Worm (Caenorhabditis elegans) whole organism, L3 larva: Measurements from ENCODE around the gene R10E4.1.

Experiments used
- R02D3.7 ChIP-seq: fragments of 150-350 bp; optimal IDR thresholded peaks from 2 replicates; lab custom pipeline; 2014; ENCODE audit warnings: missing biosample characterization, missing genetic modification characterization
- ZK546.5 ChIP-seq: sonication (generic microtip); optimal IDR thresholded peaks from 2 replicates; lab custom pipeline; 2017; ENCODE audit warnings: missing biosample characterization, missing genetic modification characterization
- aly-2 ChIP-seq: fragments of 150-350 bp; optimal IDR thresholded peaks from 2 replicates; lab custom pipeline; 2014; ENCODE audit warnings: missing biosample characterization, missing genetic modification characterization
- ama-1 ChIP-seq: fragments of 150-350 bp; optimal IDR thresholded peaks from 2 replicates; lab custom pipeline; 2018
- ceh-16 ChIP-seq: sonication (generic microtip); optimal IDR thresholded peaks from 2 replicates; lab custom pipeline; 2017; ENCODE audit warnings: missing biosample characterization, missing genetic modification characterization
- ceh-28 ChIP-seq: fragments of 150-350 bp; optimal IDR thresholded peaks from 2 replicates; lab custom pipeline; 2014; ENCODE audit warnings: missing biosample characterization, missing genetic modification reagents, missing genetic modification characterization
- ceh-82 ChIP-seq: fragments of 150-350 bp; optimal IDR thresholded peaks from 2 replicates; lab custom pipeline; 2014; ENCODE audit warnings: missing biosample characterization, missing genetic modification characterization
- ceh-9 ChIP-seq: sonication (generic microtip); optimal IDR thresholded peaks from 2 replicates; lab custom pipeline; 2018; ENCODE audit warnings: missing biosample characterization, missing genetic modification characterization
- daf-12 ChIP-seq: fragments of 150-350 bp; optimal IDR thresholded peaks from 2 replicates; lab custom pipeline; 2014; ENCODE audit warnings: missing biosample characterization, missing genetic modification reagents, missing genetic modification characterization
- egl-27 ChIP-seq: sonication (generic microtip); optimal IDR thresholded peaks from 4 replicates; lab custom pipeline; 2017; ENCODE audit warnings: missing biosample characterization, missing genetic modification reagents, missing genetic modification characterization
- egl-5 ChIP-seq: fragments of 150-350 bp; optimal IDR thresholded peaks from 2 replicates; lab custom pipeline; 2017; ENCODE audit warnings: missing biosample characterization, missing genetic modification reagents, missing genetic modification characterization, inconsistent platforms
- elt-1 ChIP-seq: fragments of 150-350 bp; optimal IDR thresholded peaks from 2 replicates; lab custom pipeline; 2014; ENCODE audit warnings: missing biosample characterization, missing genetic modification characterization
- elt-2 ChIP-seq: sonication (generic microtip); optimal IDR thresholded peaks from 2 replicates; lab custom pipeline; 2016; ENCODE audit warnings: missing genetic modification reagents, mild to moderate bottlenecking, missing genetic modification characterization, missing compliant biosample characterization
- elt-3 ChIP-seq, 3 experiments: fragments of 150-350 bp in 1 of 3; sonication (generic microtip) in 2 of 3; optimal IDR thresholded peaks; 2 replicates in 2 of 3; 4 replicates in 1 of 3; lab custom pipeline; 2014 to 2017; ENCODE audit warnings: missing biosample characterization in 3 of 3, missing genetic modification characterization in 3 of 3
- eor-1 ChIP-seq, 2 experiments: fragments of 150-350 bp; optimal IDR thresholded peaks; 2 replicates each; lab custom pipeline; 2014 to 2018; ENCODE audit warnings: missing biosample characterization in 2 of 2, missing genetic modification characterization in 2 of 2
- fkh-10 ChIP-seq: sonication (generic microtip); optimal IDR thresholded peaks from 2 replicates; lab custom pipeline; 2017; ENCODE audit warnings: missing biosample characterization, missing genetic modification reagents, missing genetic modification characterization
- fkh-2 ChIP-seq: fragments of 150-350 bp; optimal IDR thresholded peaks from 2 replicates; lab custom pipeline; 2014; ENCODE audit warnings: missing biosample characterization, missing genetic modification reagents, missing genetic modification characterization
- fos-1 ChIP-seq: fragments of 150-350 bp; optimal IDR thresholded peaks from 2 replicates; lab custom pipeline; 2014; ENCODE audit warnings: missing biosample characterization, missing genetic modification characterization
- hmg-11 ChIP-seq: sonication (generic microtip); optimal IDR thresholded peaks from 2 replicates; lab custom pipeline; 2016; ENCODE audit warnings: missing genetic modification characterization, missing compliant biosample characterization
- jun-1 ChIP-seq: fragments of 150-350 bp; optimal IDR thresholded peaks from 2 replicates; lab custom pipeline; 2014; ENCODE audit warnings: missing biosample characterization, missing genetic modification reagents, missing genetic modification characterization
- lin-15B ChIP-seq: fragments of 150-350 bp; optimal IDR thresholded peaks from 2 replicates; lab custom pipeline; 2014; ENCODE audit warnings: missing biosample characterization, missing genetic modification characterization
- lin-39 ChIP-seq: fragments of 150-350 bp; optimal IDR thresholded peaks from 2 replicates; lab custom pipeline; 2018; ENCODE audit warnings: missing biosample characterization, missing genetic modification reagents, missing genetic modification characterization
- lsy-12 ChIP-seq: sonication (generic microtip); optimal IDR thresholded peaks from 2 replicates; lab custom pipeline; 2016; ENCODE audit warnings: mild to moderate bottlenecking, missing genetic modification characterization, missing compliant biosample characterization
- mdl-1 ChIP-seq: fragments of 150-350 bp; optimal IDR thresholded peaks from 2 replicates; lab custom pipeline; 2014; ENCODE audit warnings: missing biosample characterization, missing genetic modification characterization
- mml-1 ChIP-seq: fragments of 150-350 bp; sonication (generic microtip); optimal IDR thresholded peaks from 3 replicates; lab custom pipeline; 2014; ENCODE audit warnings: missing biosample characterization, missing genetic modification characterization
- nfya-1 ChIP-seq: sonication (generic microtip); optimal IDR thresholded peaks from 2 replicates; lab custom pipeline; 2017; ENCODE audit warnings: missing genetic modification characterization, mild to moderate bottlenecking, missing compliant biosample characterization, antibody characterized with exemption, moderate library complexity; ENCODE audit not compliant: insufficient read depth
- nhr-11 ChIP-seq: fragments of 150-350 bp; optimal IDR thresholded peaks from 2 replicates; lab custom pipeline; 2014; ENCODE audit warnings: missing biosample characterization, missing genetic modification characterization
- nhr-12 ChIP-seq: fragments of 150-350 bp; optimal IDR thresholded peaks from 2 replicates; lab custom pipeline; 2014; ENCODE audit warnings: missing biosample characterization, missing genetic modification characterization
- nhr-23 ChIP-seq: fragments of 150-350 bp; optimal IDR thresholded peaks from 2 replicates; lab custom pipeline; 2014; ENCODE audit warnings: missing biosample characterization, missing genetic modification reagents, missing genetic modification characterization
- nhr-237 ChIP-seq: fragments of 150-350 bp; optimal IDR thresholded peaks from 2 replicates; lab custom pipeline; 2014; ENCODE audit warnings: missing biosample characterization, missing genetic modification characterization
- nhr-25 ChIP-seq: sonication (generic microtip); optimal IDR thresholded peaks from 2 replicates; lab custom pipeline; 2017; ENCODE audit warnings: missing biosample characterization, missing genetic modification characterization
- nhr-28 ChIP-seq: fragments of 150-350 bp; optimal IDR thresholded peaks from 2 replicates; lab custom pipeline; 2014; ENCODE audit warnings: missing biosample characterization, missing genetic modification characterization
- nhr-43 ChIP-seq: sonication (generic microtip); optimal IDR thresholded peaks from 2 replicates; lab custom pipeline; 2016; ENCODE audit warnings: mild to moderate bottlenecking, missing genetic modification characterization, missing compliant biosample characterization; ENCODE audit not compliant: poor library complexity, severe bottlenecking
- nhr-67 ChIP-seq: fragments of 150-350 bp; optimal IDR thresholded peaks from 2 replicates; lab custom pipeline; 2014; ENCODE audit warnings: missing biosample characterization, missing genetic modification characterization
- nhr-76 ChIP-seq: fragments of 150-350 bp; sonication (generic microtip); optimal IDR thresholded peaks from 5 replicates; lab custom pipeline; 2014; ENCODE audit warnings: missing biosample characterization, missing genetic modification characterization
- nhr-77 ChIP-seq: fragments of 150-350 bp; optimal IDR thresholded peaks from 2 replicates; lab custom pipeline; 2014; ENCODE audit warnings: missing biosample characterization, missing genetic modification characterization
- pha-4 ChIP-seq: fragments of 150-350 bp; optimal IDR thresholded peaks from 2 replicates; lab custom pipeline; 2014; ENCODE audit warnings: missing biosample characterization, missing genetic modification reagents, missing genetic modification characterization
- pqm-1 ChIP-seq: fragments of 150-350 bp; optimal IDR thresholded peaks from 2 replicates; lab custom pipeline; 2017; ENCODE audit warnings: missing biosample characterization, missing genetic modification characterization, inconsistent platforms
- sea-2 ChIP-seq: fragments of 150-350 bp; sonication (generic microtip); optimal IDR thresholded peaks from 4 replicates; lab custom pipeline; 2014; ENCODE audit warnings: missing biosample characterization, missing genetic modification reagents, missing genetic modification characterization
- skn-1 ChIP-seq: fragments of 150-350 bp; optimal IDR thresholded peaks from 2 replicates; lab custom pipeline; 2014; ENCODE audit warnings: missing biosample characterization, missing genetic modification characterization
- snpc-4 ChIP-seq: fragments of 150-350 bp; optimal IDR thresholded peaks from 2 replicates; lab custom pipeline; 2014; ENCODE audit warnings: missing biosample characterization, missing genetic modification characterization
- tbx-2 ChIP-seq: sonication (generic microtip); optimal IDR thresholded peaks from 2 replicates; lab custom pipeline; 2016; ENCODE audit warnings: mild to moderate bottlenecking, missing genetic modification characterization, missing compliant biosample characterization
- unc-39 ChIP-seq: sonication (generic microtip); optimal IDR thresholded peaks from 4 replicates; lab custom pipeline; 2017; ENCODE audit warnings: missing biosample characterization, missing genetic modification characterization
- unc-62 ChIP-seq: fragments of 150-350 bp; sonication (generic microtip); optimal IDR thresholded peaks from 4 replicates; lab custom pipeline; 2014; ENCODE audit warnings: missing biosample characterization, missing genetic modification reagents, missing genetic modification characterization
- zag-1 ChIP-seq: fragments of 150-350 bp; optimal IDR thresholded peaks from 2 replicates; lab custom pipeline; 2014; ENCODE audit warnings: missing biosample characterization, missing genetic modification characterization
- ztf-11 ChIP-seq: fragments of 150-350 bp; optimal IDR thresholded peaks from 2 replicates; lab custom pipeline; 2014; ENCODE audit warnings: missing biosample characterization, missing genetic modification characterization
- ztf-4 ChIP-seq: fragments of 150-350 bp; optimal IDR thresholded peaks from 2 replicates; lab custom pipeline; 2014; ENCODE audit warnings: missing biosample characterization, missing genetic modification characterization

The R10E4.1 gene

DNA sequence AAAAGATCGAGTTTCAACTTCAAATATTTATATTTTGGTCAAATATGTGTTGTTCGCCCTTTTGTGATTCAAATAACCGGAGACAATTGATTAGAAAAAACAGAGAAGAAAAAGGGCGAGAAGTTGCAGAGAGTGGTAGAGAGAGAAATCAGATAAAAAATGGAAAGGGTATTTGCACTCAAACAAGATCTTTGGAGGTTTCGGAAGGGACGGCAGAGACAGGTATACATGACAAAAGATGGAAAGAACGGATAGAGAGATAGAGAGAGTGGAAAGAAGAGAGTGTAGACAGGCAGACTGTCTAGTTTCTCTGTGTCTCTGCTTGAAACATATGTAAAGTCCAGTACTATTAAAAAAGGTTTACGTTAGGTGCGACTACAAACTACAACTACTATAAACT, 33.4 kb upstream of the R10E4.1 start (continued):
- TF ChIP-seq unc-62 (GFP tag; lab: Kevin White, UChicago), result no peak
- no peak for TF ChIP-seq ceh-28 (tag; lab: Kevin White, UChicago)
- TF ChIP-seq daf-12, result no peak
- TF ChIP-seq, all 47 proteins: peak for 8

DNA sequence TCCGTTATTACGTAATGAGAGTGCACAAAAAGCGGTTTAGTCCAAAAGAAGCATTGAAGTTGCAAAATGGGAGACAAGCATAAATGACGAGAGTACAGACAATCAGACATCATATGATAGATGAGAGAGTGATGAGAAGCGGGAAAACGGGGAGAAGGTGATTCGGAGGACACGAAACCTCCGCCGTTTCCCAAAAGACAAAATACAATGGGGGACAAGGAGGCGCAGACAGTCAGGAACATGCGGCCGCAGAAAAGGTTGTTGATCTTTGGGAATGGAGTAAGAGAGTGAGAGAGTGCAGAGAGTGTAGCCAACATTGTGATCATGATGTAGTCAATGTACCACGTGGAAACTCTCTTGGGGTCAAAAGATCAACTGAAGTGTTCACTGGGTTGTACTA, 31.9 kb upstream of the R10E4.1 start:
- TF ChIP-seq nhr-28 (tag; lab: Kevin White, UChicago) (no peak), unc-39 (no peak), elt-1 (tag; lab: Kevin White, UChicago) (peak; percentile 76), ceh-82 (tag; lab: Kevin White, UChicago) (no peak), nhr-25 (peak; percentile 97), ztf-11 (tag; lab: Kevin White, UChicago) (no peak), snpc-4 (tag; lab: Kevin White, UChicago) (peak; percentile 61), hmg-11 (peak; percentile 82), nhr-23 (tag; lab: Kevin White, UChicago) (peak; percentile 94), zag-1 (tag; lab: Kevin White, UChicago) (no peak), nhr-12 (tag; lab: Kevin White, UChicago) (no peak), nhr-77 (tag; lab: Kevin White, UChicago) (peak; percentile 49), ama-1 (lab: Kevin White, UChicago) (no peak), jun-1 (peak; percentile 97), tbx-2 (tag; lab: Kevin White, UChicago) (peak; percentile 76), fkh-10 (peak; percentile 63), mml-1 (tag; lab: Kevin White, UChicago) (no peak), nhr-237 (tag; lab: Kevin White, UChicago) (no peak), fkh-2 (tag; lab: Kevin White, UChicago) (no peak), sea-2 (peak; percentile 64), unc-62 (GFP tag; lab: Kevin White, UChicago) (peak; percentile 85), lsy-12 (tag; lab: Kevin White, UChicago) (peak; percentile 97), pha-4 (tag; lab: Kevin White, UChicago) (peak; percentile 99), ztf-4 (tag; lab: Kevin White, UChicago) (peak; percentile 12), eor-1 (tag; optimal IDR thresholded peaks at IDR 0.05; lab: Kevin White, UChicago) (no peak), nhr-11 (tag; lab: Kevin White, UChicago) (peak; percentile 100), nfya-1 (tag; lab: Kevin White, UChicago) (peak; percentile 91), lin-15B (tag; lab: Kevin White, UChicago) (peak; percentile 60), mdl-1 (tag; lab: Kevin White, UChicago) (peak; percentile 93), ceh-16 (tag; lab: Kevin White, UChicago) (no peak), R02D3.7 (peak; percentile 69), lin-39 (peak; percentile 89), skn-1 (tag; lab: Kevin White, UChicago) (peak; percentile 55), nhr-76 (tag; lab: Kevin White, UChicago) (no peak), daf-12 (peak; percentile 28), elt-3 (tag; optimal IDR thresholded peaks at IDR 0.05; lab: Kevin White, UChicago) (no peak), nhr-43 (tag; lab: Kevin White, UChicago) (peak; percentile 96), fos-1 (tag; lab: Kevin White, UChicago) (peak; percentile 81), elt-2 (tag; lab: Kevin White, UChicago) (peak; percentile 89), egl-5 (tag; lab: Kevin White, UChicago) (peak; percentile 62), pqm-1 (tag; lab: Kevin White, UChicago) (peak; percentile 89), ceh-28 (tag; lab: Kevin White, UChicago) (peak; percentile 74), ceh-9 (tag; lab: Kevin White, UChicago) (no peak), aly-2 (no peak), egl-27 (peak; percentile 76), nhr-67 (tag; lab: Kevin White, UChicago) (no peak), ZK546.5 (tag; lab: Kevin White, UChicago) (no peak)
- TF ChIP-seq, all 47 proteins: peak for 29
